Worm (Caenorhabditis elegans) whole organism, L4 larva: ENCODE data around the gene rpl-20.

Experiments used
- ama-1 ChIP-seq: fragments of 150-350 bp; optimal IDR thresholded peaks from 2 replicates; lab custom pipeline; 2014; ENCODE audit warnings: inconsistent platforms, mixed read lengths
- ceh-82 ChIP-seq: sonication (generic microtip); optimal IDR thresholded peaks from 2 replicates; lab custom pipeline; 2017; ENCODE audit warnings: missing biosample characterization, missing genetic modification characterization
- dpl-1 ChIP-seq: fragments of 150-350 bp; optimal IDR thresholded peaks from 2 replicates; lab custom pipeline; 2014; ENCODE audit warnings: missing biosample characterization, missing genetic modification reagents, missing genetic modification characterization
- dve-1 ChIP-seq: sonication (generic microtip); optimal IDR thresholded peaks from 2 replicates; lab custom pipeline; 2017; ENCODE audit warnings: antibody characterized with exemption, mild to moderate bottlenecking, missing genetic modification characterization, missing compliant biosample characterization; ENCODE audit not compliant: insufficient read depth
- hmg-1.1 ChIP-seq: fragments of 200-800 bp; sonication (Bioruptor generic); IDR thresholded peaks from 2 replicates; pipeline ENCODE4 v1.3.6; 2022; ENCODE audit warnings: missing genetic modification reagents, missing genetic modification characterization, missing compliant biosample characterization
- mes-2 ChIP-seq: sonication (generic microtip); optimal IDR thresholded peaks from 2 replicates; lab custom pipeline; 2016; ENCODE audit warnings: missing genotype, mild to moderate bottlenecking, missing genetic modification characterization, missing compliant biosample characterization; ENCODE audit not compliant: poor library complexity, severe bottlenecking
- nhr-111 ChIP-seq: fragments of 200-800 bp; sonication (Bioruptor generic); optimal IDR thresholded peaks from 2 replicates; lab custom pipeline; 2018; ENCODE audit warnings: mild to moderate bottlenecking, missing genetic modification characterization, missing compliant biosample characterization
- nhr-237 ChIP-seq: sonication (generic microtip); optimal IDR thresholded peaks from 2 replicates; lab custom pipeline; 2017; ENCODE audit warnings: missing biosample characterization, missing genetic modification characterization
- nhr-25 ChIP-seq: sonication (generic microtip); optimal IDR thresholded peaks from 2 replicates; lab custom pipeline; 2017; ENCODE audit warnings: missing genetic modification characterization, mild to moderate bottlenecking, missing compliant biosample characterization, antibody characterized with exemption, moderate library complexity, borderline replicate concordance; ENCODE audit not compliant: insufficient read depth
- snpc-4 ChIP-seq: fragments of 150-350 bp; optimal IDR thresholded peaks from 2 replicates; lab custom pipeline; 2014; ENCODE audit warnings: missing biosample characterization, missing genetic modification characterization

DNA sequence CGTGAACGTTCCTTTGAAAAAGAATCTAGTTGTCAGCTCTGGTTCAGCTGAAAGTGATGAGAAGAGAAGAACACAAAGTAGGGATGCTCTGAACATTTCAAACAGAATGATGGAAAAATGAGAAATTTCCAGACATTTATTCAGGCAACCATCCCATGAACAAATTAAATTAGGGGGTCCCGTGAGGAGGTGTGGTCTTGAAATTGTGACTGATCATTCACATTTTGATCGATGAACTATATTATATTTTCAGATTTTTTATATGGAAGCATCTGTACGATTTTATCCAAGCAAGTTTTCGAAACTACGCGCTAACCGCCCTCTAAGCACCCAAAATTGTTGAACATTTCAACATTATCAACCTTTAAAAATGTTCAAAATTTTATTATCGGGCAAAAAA lies 26.4 kb upstream of the rpl-20 start, which contains the start of gene R11E3.19:
- TF ChIP-seq dve-1 (tag; lab: Kevin White, UChicago): no peak
- TF ChIP-seq ama-1 (lab: Kevin White, UChicago): no peak
- no peak for TF ChIP-seq ceh-82
- TF ChIP-seq nhr-111 (GFP tag; lab: Kevin White, UChicago): no peak
- TF ChIP-seq mes-2 (tag; lab: Kevin White, UChicago): no peak
- TF ChIP-seq nhr-25 (tag; lab: Kevin White, UChicago): no peak
- no peak for TF ChIP-seq nhr-237 (tag; lab: Kevin White, UChicago)
- TF ChIP-seq hmg-1.1: no peak
- TF ChIP-seq snpc-4 (tag; lab: Kevin White, UChicago): no peak
- no peak for TF ChIP-seq dpl-1
